Worm (Caenorhabditis elegans) whole organism, mixed stage, embryonic: ENCODE results near the gene K02E2.11.
A peak's percentile ranks its signal among the peaks of the same experiment; 100 is the strongest.

Experiments
- M03D4.4 ChIP-seq: sonication (generic microtip); optimal IDR thresholded peaks from 2 replicates; lab custom pipeline; 2017; ENCODE audit warnings: mild to moderate bottlenecking, missing genetic modification characterization, missing compliant biosample characterization
- bed-3 ChIP-seq: fragments of 200-800 bp; sonication (Bioruptor generic); optimal IDR thresholded peaks from 3 replicates; lab custom pipeline; 2018; ENCODE audit warnings: mild to moderate bottlenecking, missing genetic modification characterization, moderate library complexity, missing compliant biosample characterization
- blmp-1 ChIP-seq: fragments of 150-350 bp; optimal IDR thresholded peaks from 2 replicates; lab custom pipeline; 2014; ENCODE audit warnings: missing biosample characterization, missing genetic modification characterization
- ceh-39 ChIP-seq: fragments of 150-350 bp; optimal IDR thresholded peaks from 2 replicates; lab custom pipeline; 2014; ENCODE audit warnings: missing biosample characterization, missing genetic modification characterization
- ceh-43 ChIP-seq: fragments of 200-800 bp; sonication (Bioruptor generic); optimal IDR thresholded peaks from 2 replicates; lab custom pipeline; 2018; ENCODE audit warnings: mild to moderate bottlenecking, missing genetic modification characterization, moderate library complexity, missing compliant biosample characterization
- ceh-83 ChIP-seq: fragments of 200-800 bp; sonication (Bioruptor generic); optimal IDR thresholded peaks from 2 replicates; lab custom pipeline; 2018; ENCODE audit warnings: mild to moderate bottlenecking, missing genetic modification characterization, missing compliant biosample characterization
- ces-1 ChIP-seq: fragments of 150-350 bp; optimal IDR thresholded peaks from 2 replicates; lab custom pipeline; 2014; ENCODE audit warnings: missing biosample characterization, missing genetic modification reagents, missing genetic modification characterization
- cnd-1 ChIP-seq: fragments of 200-800 bp; sonication (Bioruptor generic); optimal IDR thresholded peaks from 2 replicates; lab custom pipeline; 2018; ENCODE audit warnings: mild to moderate bottlenecking, missing genetic modification characterization, missing compliant biosample characterization
- drap-1 ChIP-seq: fragments of 200-800 bp; sonication (Bioruptor generic); optimal IDR thresholded peaks from 3 replicates; lab custom pipeline; 2018; ENCODE audit warnings: mild to moderate bottlenecking, missing genetic modification characterization, missing compliant biosample characterization
- elt-1 ChIP-seq: sonication (generic microtip); optimal IDR thresholded peaks from 2 replicates; lab custom pipeline; 2017; ENCODE audit warnings: missing genetic modification characterization, mild to moderate bottlenecking, missing compliant biosample characterization, antibody characterized with exemption, moderate library complexity, borderline replicate concordance; ENCODE audit not compliant: insufficient read depth
- elt-3 ChIP-seq: fragments of 150-350 bp; optimal IDR thresholded peaks from 2 replicates; lab custom pipeline; 2014; ENCODE audit warnings: missing biosample characterization, missing genetic modification characterization
- flh-1 ChIP-seq: fragments of 200-800 bp; sonication (Bioruptor generic); optimal IDR thresholded peaks from 2 replicates; lab custom pipeline; 2018; ENCODE audit warnings: mild to moderate bottlenecking, missing genetic modification characterization, moderate library complexity, missing compliant biosample characterization
- ham-2 ChIP-seq: fragments of 200-800 bp; sonication (Bioruptor generic); optimal IDR thresholded peaks from 2 replicates; lab custom pipeline; 2018; ENCODE audit warnings: mild to moderate bottlenecking, missing genetic modification characterization, missing compliant biosample characterization
- hlh-1 ChIP-seq: fragments of 150-350 bp; optimal IDR thresholded peaks from 2 replicates; lab custom pipeline; 2014; ENCODE audit warnings: missing biosample characterization, missing genetic modification reagents, missing genetic modification characterization
- lin-13 ChIP-seq: fragments of 150-350 bp; optimal IDR thresholded peaks from 2 replicates; lab custom pipeline; 2014; ENCODE audit warnings: missing biosample characterization, missing genetic modification characterization
- lin-32 ChIP-seq: fragments of 200-800 bp; sonication (Bioruptor generic); optimal IDR thresholded peaks from 2 replicates; lab custom pipeline; 2018; ENCODE audit warnings: mild to moderate bottlenecking, missing genetic modification characterization, missing compliant biosample characterization
- lsy-2 ChIP-seq: fragments of 150-350 bp; optimal IDR thresholded peaks from 2 replicates; lab custom pipeline; 2014; ENCODE audit warnings: missing biosample characterization, missing genetic modification characterization
- mab-5 ChIP-seq: fragments of 150-350 bp; optimal IDR thresholded peaks from 2 replicates; lab custom pipeline; 2014; ENCODE audit warnings: missing biosample characterization, missing genetic modification characterization
- mep-1 ChIP-seq: fragments of 150-350 bp; optimal IDR thresholded peaks from 2 replicates; lab custom pipeline; 2017; ENCODE audit warnings: missing biosample characterization, missing genetic modification reagents, missing genetic modification characterization, inconsistent platforms
- mls-2 ChIP-seq: sonication (generic microtip); optimal IDR thresholded peaks from 2 replicates; lab custom pipeline; 2016; ENCODE audit warnings: mild to moderate bottlenecking, missing genetic modification characterization, moderate library complexity, missing compliant biosample characterization
- nhr-12 ChIP-seq: fragments of 150-350 bp; optimal IDR thresholded peaks from 2 replicates; lab custom pipeline; 2014; ENCODE audit warnings: missing biosample characterization, missing genetic modification characterization
- nhr-2 ChIP-seq: fragments of 150-350 bp; optimal IDR thresholded peaks from 2 replicates; lab custom pipeline; 2014; ENCODE audit warnings: missing biosample characterization, missing genetic modification characterization
- nhr-237 ChIP-seq: fragments of 150-350 bp; optimal IDR thresholded peaks from 2 replicates; lab custom pipeline; 2014; ENCODE audit warnings: missing biosample characterization, missing genetic modification characterization
- nhr-28 ChIP-seq: fragments of 150-350 bp; optimal IDR thresholded peaks from 2 replicates; lab custom pipeline; 2014; ENCODE audit warnings: missing biosample characterization, missing genetic modification characterization
- nhr-76 ChIP-seq: sonication (generic microtip); optimal IDR thresholded peaks from 2 replicates; lab custom pipeline; 2017; ENCODE audit warnings: missing biosample characterization, missing genetic modification characterization
- pha-4 ChIP-seq: fragments of 150-350 bp; optimal IDR thresholded peaks from 2 replicates; lab custom pipeline; 2018; ENCODE audit warnings: missing biosample characterization, missing genetic modification reagents, missing genetic modification characterization
- sem-2 ChIP-seq: fragments of 200-800 bp; sonication (Bioruptor generic); optimal IDR thresholded peaks from 2 replicates; lab custom pipeline; 2018; ENCODE audit warnings: mild to moderate bottlenecking, missing genetic modification characterization, missing compliant biosample characterization
- snpc-4 ChIP-seq: fragments of 150-350 bp; optimal IDR thresholded peaks from 2 replicates; lab custom pipeline; 2014; ENCODE audit warnings: missing biosample characterization, missing genetic modification characterization
- sptf-1 ChIP-seq: sonication (generic microtip); optimal IDR thresholded peaks from 2 replicates; lab custom pipeline; 2017; ENCODE audit warnings: mild to moderate bottlenecking, missing genetic modification characterization, moderate library complexity, missing compliant biosample characterization
- tbx-8 ChIP-seq: fragments of 200-800 bp; sonication (Bioruptor generic); optimal IDR thresholded peaks from 2 replicates; lab custom pipeline; 2018; ENCODE audit warnings: mild to moderate bottlenecking, missing genetic modification characterization, moderate library complexity, missing compliant biosample characterization
- unc-120 ChIP-seq: sonication (generic microtip); optimal IDR thresholded peaks from 2 replicates; lab custom pipeline; 2017; ENCODE audit warnings: missing genetic modification characterization, missing compliant biosample characterization; ENCODE audit not compliant: poor library complexity, severe bottlenecking
- unc-39 ChIP-seq: fragments of 150-350 bp; optimal IDR thresholded peaks from 2 replicates; lab custom pipeline; 2014; ENCODE audit warnings: missing biosample characterization, missing genetic modification characterization
- unc-62 ChIP-seq: fragments of 150-350 bp; optimal IDR thresholded peaks from 2 replicates; lab custom pipeline; 2014; ENCODE audit warnings: missing biosample characterization, missing genetic modification reagents, missing genetic modification characterization
- zip-8 ChIP-seq: fragments of 150-350 bp; optimal IDR thresholded peaks from 2 replicates; lab custom pipeline; 2014; ENCODE audit warnings: missing biosample characterization, missing genetic modification characterization
- ztf-11 ChIP-seq: fragments of 150-350 bp; optimal IDR thresholded peaks from 2 replicates; lab custom pipeline; 2014; ENCODE audit warnings: missing biosample characterization, missing genetic modification characterization

The K02E2.11 gene

DNA sequence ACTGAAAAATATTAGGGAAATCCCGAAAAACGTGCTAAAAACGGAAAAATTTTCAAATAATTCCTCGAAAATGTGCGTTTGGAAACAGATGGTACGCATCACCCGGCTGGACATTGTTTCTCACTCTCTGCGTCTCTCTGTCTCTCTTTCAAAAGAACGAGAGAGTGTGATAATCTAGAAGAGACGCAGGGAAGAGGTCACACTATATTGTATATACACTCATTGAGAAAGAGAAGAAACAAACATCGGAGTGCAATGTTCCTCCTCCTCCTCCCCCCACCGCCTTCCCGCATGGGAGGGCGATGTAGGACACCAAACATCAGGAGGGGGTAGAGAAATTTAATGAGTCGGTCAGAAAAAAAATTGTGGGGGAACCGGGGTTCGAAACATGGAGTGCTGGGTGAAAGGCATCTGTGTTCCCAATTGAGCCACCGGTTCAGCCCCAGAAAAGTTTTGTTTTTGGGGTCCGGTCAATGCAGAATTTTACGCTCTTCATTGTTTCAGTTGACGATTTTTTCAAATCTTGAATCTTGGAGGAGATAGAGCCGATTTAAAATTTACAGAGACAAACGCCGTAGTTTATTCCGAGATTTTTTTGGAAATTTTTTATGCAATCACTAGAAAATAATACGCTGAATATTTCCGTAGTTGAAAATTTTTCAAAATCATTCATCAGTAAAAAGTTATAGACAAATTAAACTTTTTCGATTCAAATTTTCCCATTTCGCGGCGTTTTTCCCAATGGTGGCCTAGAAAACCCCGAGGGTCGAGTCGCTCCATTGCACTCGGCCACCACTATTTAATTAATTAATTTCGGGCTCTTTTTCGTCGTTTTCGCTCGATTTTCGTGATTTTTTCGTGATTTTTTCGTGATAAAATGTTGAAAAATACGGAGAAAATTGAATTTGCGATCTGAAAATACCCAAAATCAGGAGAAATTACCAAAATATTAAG is 41.4 kb downstream of the K02E2.11 start:
- TF ChIP-seq ceh-39 (tag; lab: Kevin White, UChicago): no peak
- TF ChIP-seq mep-1 (tag; lab: Kevin White, UChicago): peak; percentile 63
- no peak for TF ChIP-seq unc-39 (tag; lab: Kevin White, UChicago)
- TF ChIP-seq unc-62 (GFP tag; lab: Kevin White, UChicago): peak; percentile 32
- no peak for TF ChIP-seq tbx-8 (GFP tag; lab: Kevin White, UChicago)
- no peak for TF ChIP-seq nhr-28 (tag; lab: Kevin White, UChicago)
- TF ChIP-seq elt-1 (tag; lab: Kevin White, UChicago): no peak
- TF ChIP-seq nhr-2 (tag; lab: Kevin White, UChicago): peak; percentile 45
- TF ChIP-seq ham-2: no peak
- no peak for TF ChIP-seq ztf-11 (tag; lab: Kevin White, UChicago)
- TF ChIP-seq elt-3 (tag; lab: Kevin White, UChicago): no peak
- no peak for TF ChIP-seq snpc-4 (tag; lab: Kevin White, UChicago)
- peak; percentile 42 for TF ChIP-seq lsy-2 (tag; lab: Kevin White, UChicago)
- TF ChIP-seq mab-5 (tag; lab: Kevin White, UChicago): no peak
- TF ChIP-seq ceh-43 (GFP tag; lab: Kevin White, UChicago): no peak
- peak; percentile 37 for TF ChIP-seq mls-2 (tag; lab: Kevin White, UChicago)
- no peak for TF ChIP-seq nhr-76 (tag; lab: Kevin White, UChicago)
- TF ChIP-seq pha-4: peak; percentile 76
- TF ChIP-seq ces-1: peak; percentile 80
- TF ChIP-seq ceh-83 (GFP tag; lab: Kevin White, UChicago): no peak
- TF ChIP-seq bed-3 (GFP tag; lab: Kevin White, UChicago): no peak
- TF ChIP-seq nhr-12 (tag; lab: Kevin White, UChicago): no peak
- TF ChIP-seq cnd-1 (tag; lab: Kevin White, UChicago): peak; percentile 87
- no peak for TF ChIP-seq hlh-1 (tag; lab: Kevin White, UChicago)
- no peak for TF ChIP-seq sem-2 (GFP tag; lab: Kevin White, UChicago)
- TF ChIP-seq lin-32: peak; percentile 68
- TF ChIP-seq unc-120 (tag; lab: Kevin White, UChicago): peak; percentile 69
- peak; percentile 35 for TF ChIP-seq M03D4.4 (tag; lab: Kevin White, UChicago)
- TF ChIP-seq nhr-237 (tag; lab: Kevin White, UChicago): peak; percentile 32
- peak; percentile 6 for TF ChIP-seq drap-1
- no peak for TF ChIP-seq zip-8 (tag; lab: Kevin White, UChicago)
- TF ChIP-seq flh-1 (GFP tag; lab: Kevin White, UChicago): no peak
- no peak for TF ChIP-seq blmp-1 (tag; lab: Kevin White, UChicago)
- TF ChIP-seq lin-13 (tag; lab: Kevin White, UChicago): no peak
- TF ChIP-seq sptf-1 (tag; lab: Kevin White, UChicago): peak; percentile 61

ce11 chrV:20425183-20425400 is 42.0 kb downstream of the K02E2.11 start, which contains the start of the genes fce-2 and F48F5.8:
Gene fce-2 (plus strand): TSS chrV:20425301.
Gene F48F5.8 (plus strand): TSS chrV:20425342.
- no peak for TF ChIP-seq ztf-11 (tag; lab: Kevin White, UChicago)
- no peak for TF ChIP-seq snpc-4 (tag; lab: Kevin White, UChicago)
- no peak for TF ChIP-seq drap-1
- no peak for TF ChIP-seq sptf-1 (tag; lab: Kevin White, UChicago)
- no peak for TF ChIP-seq tbx-8 (GFP tag; lab: Kevin White, UChicago)
- no peak for TF ChIP-seq M03D4.4 (tag; lab: Kevin White, UChicago)
- TF ChIP-seq nhr-28 (tag; lab: Kevin White, UChicago): no peak
- TF ChIP-seq hlh-1 (tag; lab: Kevin White, UChicago): no peak
- TF ChIP-seq mab-5 (tag; lab: Kevin White, UChicago): no peak
- TF ChIP-seq mls-2 (tag; lab: Kevin White, UChicago): no peak
- TF ChIP-seq unc-62 (GFP tag; lab: Kevin White, UChicago): no peak
- TF ChIP-seq nhr-76 (tag; lab: Kevin White, UChicago): no peak
- no peak for TF ChIP-seq ceh-43 (GFP tag; lab: Kevin White, UChicago)
- no peak for TF ChIP-seq unc-120 (tag; lab: Kevin White, UChicago)
